Worm (Caenorhabditis elegans) whole organism, young adult: Measurements from ENCODE around the gene T06E8.8.

ENCODE experiments used
- B0019.2 ChIP-seq: fragments of 200-800 bp; sonication (Bioruptor generic); conservative IDR thresholded peaks from 2 replicates; pipeline ENCODE4 v1.3.6; 2022; ENCODE audit warnings: missing genetic modification reagents, missing genetic modification characterization, missing compliant biosample characterization
- B0261.1 ChIP-seq: sonication (generic microtip); optimal IDR thresholded peaks from 2 replicates; lab custom pipeline; 2016; ENCODE audit warnings: mild to moderate bottlenecking, missing genetic modification characterization, moderate library complexity, missing compliant biosample characterization
- C06A6.2 ChIP-seq: fragments of 200-800 bp; sonication (Bioruptor generic); conservative IDR thresholded peaks from 2 replicates; pipeline ENCODE4 v1.3.6; 2022; ENCODE audit warnings: missing genetic modification characterization, missing compliant biosample characterization
- F10E7.11 ChIP-seq: sonication (generic microtip); optimal IDR thresholded peaks from 2 replicates; lab custom pipeline; 2017; ENCODE audit warnings: mild to moderate bottlenecking, missing genetic modification characterization, moderate library complexity, missing compliant biosample characterization
- F49E8.2 ChIP-seq: sonication (generic microtip); optimal IDR thresholded peaks from 3 replicates; lab custom pipeline; 2017; ENCODE audit warnings: missing genetic modification characterization, mild to moderate bottlenecking, missing compliant biosample characterization, antibody characterized with exemption, moderate library complexity; ENCODE audit not compliant: insufficient read depth
- F57A8.1 ChIP-seq: fragments of 200-800 bp; sonication (Bioruptor generic); optimal IDR thresholded peaks from 2 replicates; lab custom pipeline; 2018; ENCODE audit warnings: mild to moderate bottlenecking, missing genetic modification characterization, moderate library complexity, missing compliant biosample characterization
- F57C9.4 ChIP-seq: sonication (generic microtip); optimal IDR thresholded peaks from 2 replicates; lab custom pipeline; 2017; ENCODE audit warnings: mild to moderate bottlenecking, missing genetic modification characterization, missing compliant biosample characterization
- K12H6.12 ChIP-seq: fragments of 200-800 bp; sonication (Bioruptor generic); optimal IDR thresholded peaks from 2 replicates; lab custom pipeline; 2018; ENCODE audit warnings: mild to moderate bottlenecking, missing genetic modification characterization, missing compliant biosample characterization
- Y53G8AR.9 ChIP-seq: fragments of 200-800 bp; sonication (Bioruptor generic); conservative IDR thresholded peaks from 2 replicates; pipeline ENCODE4 v1.3.6; 2022; ENCODE audit warnings: missing genetic modification reagents, missing genetic modification characterization, missing compliant biosample characterization
- Y56A3A.18 ChIP-seq: fragments of 200-800 bp; sonication (Bioruptor generic); IDR thresholded peaks from 2 replicates; pipeline ENCODE4 v1.3.6; 2022; ENCODE audit warnings: missing genetic modification reagents, missing genetic modification characterization, missing compliant biosample characterization
- ama-1 ChIP-seq, 3 experiments: fragments of 150-350 bp in 1 of 3; sonication (generic microtip) in 2 of 3; optimal IDR thresholded peaks; 2 replicates each; lab custom pipeline; 2014 to 2018; ENCODE audit warnings: missing biosample characterization in 2 of 3, missing genetic modification characterization in 2 of 3, missing genetic modification reagents in 2 of 3
- attf-6 ChIP-seq: fragments of 200-800 bp; sonication (Bioruptor generic); IDR thresholded peaks from 2 replicates; pipeline ENCODE4 v1.3.6; 2022; ENCODE audit warnings: missing genetic modification reagents, missing genetic modification characterization, missing compliant biosample characterization
- bed-2 ChIP-seq: fragments of 200-800 bp; sonication (Bioruptor generic); IDR thresholded peaks from 2 replicates; pipeline ENCODE4 v1.3.6; 2022; ENCODE audit warnings: missing genetic modification reagents, missing genetic modification characterization, missing compliant biosample characterization
- ccch-3 ChIP-seq: fragments of 200-800 bp; sonication (Bioruptor generic); optimal IDR thresholded peaks from 2 replicates; lab custom pipeline; 2018; ENCODE audit warnings: mild to moderate bottlenecking, missing genetic modification characterization, missing compliant biosample characterization
- cebp-2 ChIP-seq: fragments of 200-800 bp; sonication (Bioruptor generic); IDR thresholded peaks from 2 replicates; pipeline ENCODE4 v1.3.6; 2022; ENCODE audit warnings: missing genetic modification characterization, missing compliant biosample characterization
- ceh-100 ChIP-seq: fragments of 200-800 bp; sonication (Bioruptor generic); IDR thresholded peaks from 2 replicates; pipeline ENCODE4 v1.3.6; 2022; ENCODE audit warnings: missing genetic modification reagents, missing genetic modification characterization, missing compliant biosample characterization
- chd-7 ChIP-seq: sonication (generic microtip); optimal IDR thresholded peaks from 2 replicates; lab custom pipeline; 2016; ENCODE audit warnings: mild to moderate bottlenecking, missing genetic modification characterization, moderate library complexity, missing compliant biosample characterization
- dpff-1 ChIP-seq: sonication (generic microtip); optimal IDR thresholded peaks from 2 replicates; lab custom pipeline; 2017; ENCODE audit warnings: mild to moderate bottlenecking, missing genetic modification characterization, missing compliant biosample characterization
- dpl-1 ChIP-seq: fragments of 150-350 bp; optimal IDR thresholded peaks from 2 replicates; lab custom pipeline; 2014; ENCODE audit warnings: missing biosample characterization, missing genetic modification reagents, missing genetic modification characterization
- egl-18 ChIP-seq: fragments of 200-800 bp; sonication (Bioruptor generic); IDR thresholded peaks from 2 replicates; pipeline ENCODE4 v1.3.6; 2022; ENCODE audit warnings: missing genetic modification reagents, missing genetic modification characterization, missing compliant biosample characterization
- fkh-3 ChIP-seq: sonication (generic microtip); optimal IDR thresholded peaks from 2 replicates; lab custom pipeline; 2016; ENCODE audit warnings: mild to moderate bottlenecking, missing genetic modification characterization, missing compliant biosample characterization
- let-526 ChIP-seq: fragments of 200-800 bp; sonication (Bioruptor generic); IDR thresholded peaks from 2 replicates; pipeline ENCODE4 v1.3.6; 2022; ENCODE audit warnings: missing genetic modification reagents, missing genetic modification characterization, missing compliant biosample characterization
- lin-26 ChIP-seq: fragments of 200-800 bp; sonication (Bioruptor generic); IDR thresholded peaks from 2 replicates; pipeline ENCODE4 v1.3.6; 2022; ENCODE audit warnings: missing genetic modification reagents, missing genetic modification characterization, missing compliant biosample characterization
- lin-54 ChIP-seq: fragments of 200-800 bp; sonication (Bioruptor generic); optimal IDR thresholded peaks from 2 replicates; lab custom pipeline; 2018; ENCODE audit warnings: mild to moderate bottlenecking, missing genetic modification characterization, missing compliant biosample characterization
- madf-8 ChIP-seq: fragments of 200-800 bp; sonication (Bioruptor generic); conservative IDR thresholded peaks from 2 replicates; pipeline ENCODE4 v1.3.6; 2022; ENCODE audit warnings: missing genetic modification reagents, missing genetic modification characterization, missing compliant biosample characterization
- mxl-1 ChIP-seq: sonication (generic microtip); optimal IDR thresholded peaks from 2 replicates; lab custom pipeline; 2016; ENCODE audit warnings: missing genetic modification characterization, missing compliant biosample characterization
- nfya-2 ChIP-seq: fragments of 200-800 bp; sonication (Bioruptor generic); IDR thresholded peaks from 2 replicates; pipeline ENCODE4 v1.3.6; 2022; ENCODE audit warnings: missing genetic modification reagents, missing genetic modification characterization, missing compliant biosample characterization
- nfyb-1 ChIP-seq: fragments of 200-800 bp; sonication (Bioruptor generic); IDR thresholded peaks from 2 replicates; pipeline ENCODE4 v1.3.6; 2022; ENCODE audit warnings: missing genetic modification reagents, missing genetic modification characterization, missing compliant biosample characterization
- nhr-27 ChIP-seq: fragments of 200-800 bp; sonication (Bioruptor generic); optimal IDR thresholded peaks from 2 replicates; lab custom pipeline; 2018; ENCODE audit warnings: mild to moderate bottlenecking, missing genetic modification characterization, moderate library complexity, missing compliant biosample characterization
- nhr-80 ChIP-seq: sonication (generic microtip); optimal IDR thresholded peaks from 2 replicates; lab custom pipeline; 2016; ENCODE audit warnings: missing genetic modification characterization, missing compliant biosample characterization
- rcor-1 ChIP-seq: fragments of 200-800 bp; sonication (Bioruptor generic); IDR thresholded peaks from 2 replicates; pipeline ENCODE4 v1.3.6; 2022; ENCODE audit warnings: missing genetic modification reagents, missing genetic modification characterization, missing compliant biosample characterization
- rec-8 ChIP-seq, 2 experiments: sonication (generic microtip); optimal IDR thresholded peaks; 2 replicates each; lab custom pipeline; 2016; ENCODE audit warnings: mild to moderate bottlenecking in 2 of 2, missing genetic modification characterization in 2 of 2, missing genetic modification reagents in 2 of 2, missing genotype in 2 of 2, missing biosample characterization in 1 of 2, missing compliant biosample characterization in 1 of 2, moderate library complexity in 1 of 2
- repo-1 ChIP-seq: sonication (generic microtip); optimal IDR thresholded peaks from 2 replicates; lab custom pipeline; 2017; ENCODE audit warnings: mild to moderate bottlenecking, missing genetic modification characterization, missing compliant biosample characterization
- rpc-1 ChIP-seq, 2 experiments: fragments of 150-350 bp in 1 of 2; sonication (generic microtip) in 1 of 2; optimal IDR thresholded peaks; 2 replicates each; lab custom pipeline; 2014 to 2018; ENCODE audit warnings: missing biosample characterization in 1 of 2, missing genetic modification characterization in 1 of 2, missing genetic modification reagents in 1 of 2, missing genotype in 1 of 2
- sea-2 ChIP-seq: fragments of 200-800 bp; sonication (Bioruptor generic); IDR thresholded peaks from 2 replicates; pipeline ENCODE4 v1.3.6; 2022; ENCODE audit warnings: missing genetic modification characterization, missing compliant biosample characterization
- snpc-1.1 ChIP-seq: sonication (generic microtip); optimal IDR thresholded peaks from 2 replicates; lab custom pipeline; 2017; ENCODE audit warnings: missing genetic modification characterization, mild to moderate bottlenecking, missing compliant biosample characterization, antibody characterized with exemption, moderate library complexity, missing genotype, missing genetic modification reagents; ENCODE audit not compliant: insufficient read depth
- tbx-9 ChIP-seq: sonication (generic microtip); optimal IDR thresholded peaks from 2 replicates; lab custom pipeline; 2016; ENCODE audit warnings: borderline replicate concordance, missing genetic modification characterization, inconsistent platforms, missing compliant biosample characterization
- unc-62 ChIP-seq: fragments of 150-350 bp; optimal IDR thresholded peaks from 2 replicates; lab custom pipeline; 2014; ENCODE audit warnings: missing biosample characterization, missing genetic modification reagents, missing genetic modification characterization
- xnd-1 ChIP-seq: sonication (generic microtip); optimal IDR thresholded peaks from 2 replicates; lab custom pipeline; 2016; ENCODE audit warnings: missing genotype, missing genetic modification reagents, missing genetic modification characterization, missing compliant biosample characterization

T06E8.8 gene

DNA sequence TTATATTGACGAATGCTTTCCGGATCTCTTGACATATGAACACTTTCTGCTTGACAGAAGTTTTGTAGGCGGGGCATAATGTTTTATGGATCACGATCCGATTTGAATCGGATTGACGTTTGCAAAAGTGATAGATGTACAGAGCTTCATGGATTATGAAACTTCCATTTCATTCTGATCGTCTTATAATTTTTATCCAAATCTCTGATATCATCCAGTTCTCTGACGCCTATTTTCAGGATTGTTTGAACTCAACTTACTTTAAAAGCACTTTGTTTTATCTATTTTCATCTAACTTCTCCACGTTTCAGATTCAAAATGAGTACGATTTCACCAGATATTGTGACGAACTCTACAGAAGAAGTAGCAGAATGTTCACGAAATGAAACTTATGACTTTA, 23.2 kb downstream of the T06E8.8 start, which contains the start of gene npr-39:
Gene npr-39 (plus strand): TSS at position 301 of the 400 bp plus-strand sequence.
- TF ChIP-seq B0261.1 (tag; lab: Kevin White, UChicago) (no peak), madf-8 (GFP tag; lab: Robert Waterston, UW) (no peak), lin-54 (GFP tag; lab: Kevin White, UChicago) (no peak), mxl-1 (tag; lab: Kevin White, UChicago) (no peak), ccch-3 (GFP tag; lab: Kevin White, UChicago) (no peak), repo-1 (tag; lab: Kevin White, UChicago) (no peak), rec-8 (tag; optimal IDR thresholded peaks at IDR 0.05; lab: Kevin White, UChicago) (no peak), C06A6.2 (GFP tag; lab: Robert Waterston, UW) (no peak), nfya-2 (GFP tag; lab: Robert Waterston, UW) (no peak), rcor-1 (no peak), fkh-3 (no peak), snpc-1.1 (no peak), dpff-1 (tag; lab: Kevin White, UChicago) (no peak), F10E7.11 (no peak), B0019.2 (GFP tag; lab: Robert Waterston, UW) (no peak), unc-62 (GFP tag; lab: Kevin White, UChicago) (no peak), Y56A3A.18 (GFP tag; lab: Robert Waterston, UW) (no peak), K12H6.12 (tag; lab: Kevin White, UChicago) (no peak), Y53G8AR.9 (no peak), egl-18 (GFP tag; lab: Robert Waterston, UW) (no peak)

DNA sequence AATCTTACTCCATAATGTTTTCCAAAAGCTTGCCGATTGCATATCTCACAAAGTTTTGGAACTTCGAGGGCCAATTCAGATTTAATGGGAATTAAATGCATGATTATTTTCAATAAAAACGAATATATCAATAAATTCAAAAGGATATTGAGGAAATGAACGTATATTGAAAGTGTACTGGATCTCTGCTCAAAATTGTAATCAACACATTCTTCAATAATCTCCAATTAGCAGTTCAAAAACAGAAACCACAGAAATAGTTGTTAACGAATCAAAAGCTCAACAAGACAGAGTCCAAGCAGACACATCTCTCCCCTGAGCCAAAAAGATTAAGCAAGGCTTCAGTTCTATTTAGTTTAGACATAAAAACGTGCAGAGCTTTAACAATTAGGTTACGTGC, 27.0 kb downstream of the T06E8.8 start, which contains the start of gene nhr-192:
Gene nhr-192 (minus strand): TSS at position 101 of the 400 bp plus-strand sequence.
- TF ChIP-seq nfyb-1 (GFP tag; lab: Robert Waterston, UW): no peak
- TF ChIP-seq K12H6.12 (tag; lab: Kevin White, UChicago): no peak
- no peak for TF ChIP-seq ama-1 (optimal IDR thresholded peaks at IDR 0.05; lab: Kevin White, UChicago)
- no peak for TF ChIP-seq ama-1 (GFP tag; optimal IDR thresholded peaks at IDR 0.05; lab: Kevin White, UChicago)
- TF ChIP-seq xnd-1: no peak
- no peak for TF ChIP-seq tbx-9 (tag; lab: Kevin White, UChicago)
- no peak for TF ChIP-seq nhr-27 (tag; lab: Kevin White, UChicago)
- TF ChIP-seq C06A6.2 (GFP tag; lab: Robert Waterston, UW): no peak
- TF ChIP-seq cebp-2 (GFP tag; lab: Robert Waterston, UW): no peak
- no peak for TF ChIP-seq ceh-100
- TF ChIP-seq F49E8.2: no peak
- TF ChIP-seq chd-7 (tag; lab: Kevin White, UChicago): no peak
- no peak for TF ChIP-seq dpl-1
- TF ChIP-seq unc-62 (GFP tag; lab: Kevin White, UChicago): no peak
- no peak for TF ChIP-seq lin-26
- TF ChIP-seq F57A8.1 (GFP tag; lab: Kevin White, UChicago): no peak
- TF ChIP-seq F10E7.11: no peak
- TF ChIP-seq nhr-80 (tag; lab: Kevin White, UChicago): no peak
- TF ChIP-seq F57C9.4: no peak

DNA sequence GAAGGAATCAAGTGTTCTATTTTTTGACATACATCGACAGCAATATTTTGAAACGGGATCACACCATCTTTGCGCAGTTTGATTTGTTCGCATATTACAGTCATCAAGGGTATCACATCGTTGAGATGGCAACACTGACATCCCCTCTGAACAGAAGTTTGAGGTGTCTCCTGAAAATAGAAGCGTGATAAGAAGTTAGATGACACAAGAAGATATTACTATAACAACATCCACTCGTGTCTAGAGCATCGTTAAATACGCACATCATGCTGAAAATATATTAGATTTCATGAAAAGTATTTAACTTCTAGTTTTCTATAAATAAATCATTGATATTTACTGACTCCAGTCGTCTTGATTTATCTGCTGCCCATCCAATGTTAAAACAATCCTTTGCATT, 29.2 kb downstream of the T06E8.8 start:
- TF ChIP-seq B0261.1 (tag; lab: Kevin White, UChicago) (no peak), let-526 (GFP tag; lab: Robert Waterston, UW) (no peak), attf-6 (GFP tag; lab: Robert Waterston, UW) (no peak), sea-2 (GFP tag; lab: Robert Waterston, UW) (no peak), rpc-1 (optimal IDR thresholded peaks at IDR 0.05; lab: Kevin White, UChicago) (no peak), rpc-1 (tag; optimal IDR thresholded peaks at IDR 0.05; lab: Kevin White, UChicago) (no peak), bed-2 (GFP tag; lab: Robert Waterston, UW) (no peak)
